Worm (Caenorhabditis elegans) whole organism, mixed stage, embryonic: ENCODE data around the gene nlp-27.

ENCODE experiments used
- bed-3 ChIP-seq: fragments of 200-800 bp; sonication (Bioruptor generic); optimal IDR thresholded peaks from 3 replicates; lab custom pipeline; 2018; ENCODE audit warnings: mild to moderate bottlenecking, missing genetic modification characterization, moderate library complexity, missing compliant biosample characterization
- blmp-1 ChIP-seq: fragments of 150-350 bp; optimal IDR thresholded peaks from 2 replicates; lab custom pipeline; 2014; ENCODE audit warnings: missing biosample characterization, missing genetic modification characterization
- ceh-39 ChIP-seq: fragments of 150-350 bp; optimal IDR thresholded peaks from 2 replicates; lab custom pipeline; 2014; ENCODE audit warnings: missing biosample characterization, missing genetic modification characterization
- ceh-43 ChIP-seq: fragments of 200-800 bp; sonication (Bioruptor generic); optimal IDR thresholded peaks from 2 replicates; lab custom pipeline; 2018; ENCODE audit warnings: mild to moderate bottlenecking, missing genetic modification characterization, moderate library complexity, missing compliant biosample characterization
- ceh-83 ChIP-seq: fragments of 200-800 bp; sonication (Bioruptor generic); optimal IDR thresholded peaks from 2 replicates; lab custom pipeline; 2018; ENCODE audit warnings: mild to moderate bottlenecking, missing genetic modification characterization, missing compliant biosample characterization
- ces-1 ChIP-seq: fragments of 150-350 bp; optimal IDR thresholded peaks from 2 replicates; lab custom pipeline; 2014; ENCODE audit warnings: missing biosample characterization, missing genetic modification reagents, missing genetic modification characterization
- cnd-1 ChIP-seq: fragments of 200-800 bp; sonication (Bioruptor generic); optimal IDR thresholded peaks from 2 replicates; lab custom pipeline; 2018; ENCODE audit warnings: mild to moderate bottlenecking, missing genetic modification characterization, missing compliant biosample characterization
- drap-1 ChIP-seq: fragments of 200-800 bp; sonication (Bioruptor generic); optimal IDR thresholded peaks from 3 replicates; lab custom pipeline; 2018; ENCODE audit warnings: mild to moderate bottlenecking, missing genetic modification characterization, missing compliant biosample characterization
- elt-3 ChIP-seq: fragments of 150-350 bp; optimal IDR thresholded peaks from 2 replicates; lab custom pipeline; 2014; ENCODE audit warnings: missing biosample characterization, missing genetic modification characterization
- flh-1 ChIP-seq: fragments of 200-800 bp; sonication (Bioruptor generic); optimal IDR thresholded peaks from 2 replicates; lab custom pipeline; 2018; ENCODE audit warnings: mild to moderate bottlenecking, missing genetic modification characterization, moderate library complexity, missing compliant biosample characterization
- ham-2 ChIP-seq: fragments of 200-800 bp; sonication (Bioruptor generic); optimal IDR thresholded peaks from 2 replicates; lab custom pipeline; 2018; ENCODE audit warnings: mild to moderate bottlenecking, missing genetic modification characterization, missing compliant biosample characterization
- hlh-1 ChIP-seq: fragments of 150-350 bp; optimal IDR thresholded peaks from 2 replicates; lab custom pipeline; 2014; ENCODE audit warnings: missing biosample characterization, missing genetic modification reagents, missing genetic modification characterization
- lin-13 ChIP-seq: fragments of 150-350 bp; optimal IDR thresholded peaks from 2 replicates; lab custom pipeline; 2014; ENCODE audit warnings: missing biosample characterization, missing genetic modification characterization
- lin-32 ChIP-seq: fragments of 200-800 bp; sonication (Bioruptor generic); optimal IDR thresholded peaks from 2 replicates; lab custom pipeline; 2018; ENCODE audit warnings: mild to moderate bottlenecking, missing genetic modification characterization, missing compliant biosample characterization
- lsy-2 ChIP-seq: fragments of 150-350 bp; optimal IDR thresholded peaks from 2 replicates; lab custom pipeline; 2014; ENCODE audit warnings: missing biosample characterization, missing genetic modification characterization
- mab-5 ChIP-seq: fragments of 150-350 bp; optimal IDR thresholded peaks from 2 replicates; lab custom pipeline; 2014; ENCODE audit warnings: missing biosample characterization, missing genetic modification characterization
- mep-1 ChIP-seq: fragments of 150-350 bp; optimal IDR thresholded peaks from 2 replicates; lab custom pipeline; 2017; ENCODE audit warnings: missing biosample characterization, missing genetic modification reagents, missing genetic modification characterization, inconsistent platforms
- mls-2 ChIP-seq: sonication (generic microtip); optimal IDR thresholded peaks from 2 replicates; lab custom pipeline; 2016; ENCODE audit warnings: mild to moderate bottlenecking, missing genetic modification characterization, moderate library complexity, missing compliant biosample characterization
- nhr-12 ChIP-seq: fragments of 150-350 bp; optimal IDR thresholded peaks from 2 replicates; lab custom pipeline; 2014; ENCODE audit warnings: missing biosample characterization, missing genetic modification characterization
- nhr-2 ChIP-seq: fragments of 150-350 bp; optimal IDR thresholded peaks from 2 replicates; lab custom pipeline; 2014; ENCODE audit warnings: missing biosample characterization, missing genetic modification characterization
- nhr-237 ChIP-seq: fragments of 150-350 bp; optimal IDR thresholded peaks from 2 replicates; lab custom pipeline; 2014; ENCODE audit warnings: missing biosample characterization, missing genetic modification characterization
- nhr-28 ChIP-seq: fragments of 150-350 bp; optimal IDR thresholded peaks from 2 replicates; lab custom pipeline; 2014; ENCODE audit warnings: missing biosample characterization, missing genetic modification characterization
- nhr-76 ChIP-seq: sonication (generic microtip); optimal IDR thresholded peaks from 2 replicates; lab custom pipeline; 2017; ENCODE audit warnings: missing biosample characterization, missing genetic modification characterization
- pha-4 ChIP-seq: fragments of 150-350 bp; optimal IDR thresholded peaks from 2 replicates; lab custom pipeline; 2018; ENCODE audit warnings: missing biosample characterization, missing genetic modification reagents, missing genetic modification characterization
- sem-2 ChIP-seq: fragments of 200-800 bp; sonication (Bioruptor generic); optimal IDR thresholded peaks from 2 replicates; lab custom pipeline; 2018; ENCODE audit warnings: mild to moderate bottlenecking, missing genetic modification characterization, missing compliant biosample characterization
- snpc-4 ChIP-seq: fragments of 150-350 bp; optimal IDR thresholded peaks from 2 replicates; lab custom pipeline; 2014; ENCODE audit warnings: missing biosample characterization, missing genetic modification characterization
- sptf-1 ChIP-seq: sonication (generic microtip); optimal IDR thresholded peaks from 2 replicates; lab custom pipeline; 2017; ENCODE audit warnings: mild to moderate bottlenecking, missing genetic modification characterization, moderate library complexity, missing compliant biosample characterization
- tbx-8 ChIP-seq: fragments of 200-800 bp; sonication (Bioruptor generic); optimal IDR thresholded peaks from 2 replicates; lab custom pipeline; 2018; ENCODE audit warnings: mild to moderate bottlenecking, missing genetic modification characterization, moderate library complexity, missing compliant biosample characterization
- unc-120 ChIP-seq: sonication (generic microtip); optimal IDR thresholded peaks from 2 replicates; lab custom pipeline; 2017; ENCODE audit warnings: missing genetic modification characterization, missing compliant biosample characterization; ENCODE audit not compliant: poor library complexity, severe bottlenecking
- zip-8 ChIP-seq: fragments of 150-350 bp; optimal IDR thresholded peaks from 2 replicates; lab custom pipeline; 2014; ENCODE audit warnings: missing biosample characterization, missing genetic modification characterization
- ztf-11 ChIP-seq: fragments of 150-350 bp; optimal IDR thresholded peaks from 2 replicates; lab custom pipeline; 2014; ENCODE audit warnings: missing biosample characterization, missing genetic modification characterization

nlp-27 gene

ce11 chrV:3989070-3989469 lies at the start of gene nlp-27:
TSS of gene nlp-27 (plus strand) at chrV:3989378.
- TF ChIP-seq bed-3 (GFP tag; lab: Kevin White, UChicago) (no peak), mab-5 (tag; lab: Kevin White, UChicago) (no peak), ceh-39 (no peak), pha-4 (tag; lab: Kevin White, UChicago) (no peak), tbx-8 (no peak), sptf-1 (no peak), flh-1 (GFP tag; lab: Kevin White, UChicago) (no peak), mep-1 (no peak), mls-2 (no peak), ces-1 (GFP tag; lab: Kevin White, UChicago) (no peak), nhr-237 (tag; lab: Kevin White, UChicago) (no peak), unc-120 (tag; lab: Kevin White, UChicago) (no peak), ceh-43 (GFP tag; lab: Kevin White, UChicago) (no peak), nhr-2 (tag; lab: Kevin White, UChicago) (no peak), nhr-76 (tag; lab: Kevin White, UChicago) (no peak), drap-1 (GFP tag; lab: Kevin White, UChicago) (no peak)
- TF ChIP-seq, all 35 proteins: peak for 0

- TF ChIP-seq tbx-8 (no peak), pha-4 (tag; lab: Kevin White, UChicago) (no peak), ceh-39 (no peak), nhr-2 (tag; lab: Kevin White, UChicago) (no peak), elt-3 (tag; lab: Kevin White, UChicago) (no peak), unc-120 (tag; lab: Kevin White, UChicago) (no peak), zip-8 (tag; lab: Kevin White, UChicago) (no peak)
These were observed 47.3 kb upstream of the nlp-27 start, which contains the start of gene cyp-35B2 for ce11 chrV:3941860-3942259. TSS of gene cyp-35B2 (plus strand) at chrV:3942160.

ce11 chrV:3943364-3943763 lies 45.8 kb upstream of the nlp-27 start:
- TF ChIP-seq nhr-76 (tag; lab: Kevin White, UChicago) (no peak), blmp-1 (no peak), ceh-39 (no peak), lin-32 (GFP tag; lab: Kevin White, UChicago) (no peak), tbx-8 (no peak), pha-4 (tag; lab: Kevin White, UChicago) (no peak)
- TF ChIP-seq, all 35 proteins: peak for 0

ce11 chrV:3945053-3945452 lies 44.1 kb upstream of the nlp-27 start, which contains the start of gene cyp-35B3:
TSS of gene cyp-35B3 (plus strand) at chrV:3945353.
- no peak for TF ChIP-seq unc-120 (tag; lab: Kevin White, UChicago)
- no peak for TF ChIP-seq pha-4 (tag; lab: Kevin White, UChicago)
- no peak for TF ChIP-seq sptf-1
- TF ChIP-seq lsy-2 (tag; lab: Kevin White, UChicago): no peak
- no peak for TF ChIP-seq nhr-12
- TF ChIP-seq, all 35 proteins: peak for 0

ce11 chrV:3949723-3950122 lies 39.5 kb upstream of the nlp-27 start, which contains the start of gene dach-1:
TSS of gene dach-1 (plus strand) at chrV:3950023.
- TF ChIP-seq nhr-28 (no peak), snpc-4 (no peak), ces-1 (GFP tag; lab: Kevin White, UChicago) (no peak), ceh-39 (no peak), hlh-1 (no peak), ceh-83 (GFP tag; lab: Kevin White, UChicago) (no peak), lsy-2 (tag; lab: Kevin White, UChicago) (no peak), ham-2 (GFP tag; lab: Kevin White, UChicago) (no peak), sem-2 (no peak), ztf-11 (tag; lab: Kevin White, UChicago) (no peak), mab-5 (tag; lab: Kevin White, UChicago) (no peak), elt-3 (tag; lab: Kevin White, UChicago) (no peak), lin-13 (no peak), nhr-237 (tag; lab: Kevin White, UChicago) (no peak)

ce11 chrV:3953739-3954138 lies 35.4 kb upstream of the nlp-27 start, which contains the start of gene str-247:
TSS of gene str-247 (plus strand) at chrV:3954039.
- no peak for TF ChIP-seq sem-2
- TF ChIP-seq mab-5 (tag; lab: Kevin White, UChicago): no peak
- no peak for TF ChIP-seq ceh-39
- TF ChIP-seq hlh-1: no peak
- TF ChIP-seq ceh-43 (GFP tag; lab: Kevin White, UChicago): no peak
- no peak for TF ChIP-seq snpc-4
- TF ChIP-seq cnd-1 (tag; lab: Kevin White, UChicago): no peak
- no peak for TF ChIP-seq ces-1 (GFP tag; lab: Kevin White, UChicago)
- TF ChIP-seq lin-13: no peak
- no peak for TF ChIP-seq mep-1
- no peak for TF ChIP-seq unc-120 (tag; lab: Kevin White, UChicago)
